Fruit fly (Drosophila melanogaster): ENCODE results near the gene CG33253.

Gene CG33253

DNA sequence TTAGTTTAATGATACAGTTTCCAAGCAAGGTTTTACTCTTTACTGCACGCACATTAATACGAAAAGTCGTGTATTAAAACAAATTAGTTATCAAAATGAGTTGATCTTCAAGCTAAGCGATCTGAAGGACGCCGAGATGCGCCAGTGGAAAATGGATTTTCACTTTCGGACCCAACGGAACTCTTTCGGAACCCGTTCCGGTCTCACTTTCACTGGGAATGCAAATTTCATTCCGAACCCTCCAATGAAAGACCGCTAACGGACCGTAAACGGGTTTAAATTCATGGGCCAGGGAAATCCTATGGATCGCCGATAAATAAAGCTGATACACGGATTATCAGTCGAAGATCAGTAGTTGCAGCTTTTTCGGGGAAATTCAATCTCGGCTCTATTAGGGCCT is 19.8 kb upstream of the CG33253 start (continued):
- TF ChIP-seq ftz-f1 (GFP tag; optimal IDR thresholded peaks at IDR 0.05) (no peak), ara (GFP tag; IDR thresholded peaks at IDR 0.05) (no peak), CG4424 (GFP tag; optimal IDR thresholded peaks at IDR 0.05) (no peak), CG6791 (GFP tag; IDR thresholded peaks at IDR 0.05; ENCODE audit: partially characterized antibody) (0 out of 3 replicates have a peak, but pooled peaks have one; percentile 22), Elba2 (GFP tag; optimal IDR thresholded peaks at IDR 0.05) (no peak), CG31388 (GFP tag; optimal IDR thresholded peaks at IDR 0.05) (no peak), Ssrp (tag; optimal IDR thresholded peaks at IDR 0.05) (no peak), Stat92E (GFP tag; optimal IDR thresholded peaks at IDR 0.05) (no peak), sens (GFP tag) (peak; percentile 45), CG10321 (GFP tag; IDR thresholded peaks at IDR 0.05) (no peak), luna (GFP tag; optimal IDR thresholded peaks at IDR 0.05) (no peak), CG14860 (GFP tag; IDR thresholded peaks at IDR 0.05; ENCODE audit: partially characterized antibody) (no peak), ase (GFP tag; IDR thresholded peaks at IDR 0.05) (no peak)

dm6 chrX:19164726-19165125 is 18.5 kb upstream of the CG33253 start:
- TF ChIP-seq toy (GFP tag; IDR thresholded peaks at IDR 0.05) (no peak), CG8388 (GFP tag; optimal IDR thresholded peaks at IDR 0.05) (no peak), CG33557 (GFP tag; optimal IDR thresholded peaks at IDR 0.05) (no peak), CG17385 (GFP tag; optimal IDR thresholded peaks at IDR 0.05) (peak; percentile 1), sna (GFP tag; IDR thresholded peaks at IDR 0.05; ENCODE audit: partially characterized antibody) (no peak), crp (GFP tag; optimal IDR thresholded peaks at IDR 0.05) (no peak), Opbp (GFP tag; IDR thresholded peaks at IDR 0.05; ENCODE audit: partially characterized antibody) (no peak), CG18011 (GFP tag; optimal IDR thresholded peaks at IDR 0.05) (no peak), stc (GFP tag; IDR thresholded peaks at IDR 0.05) (no peak), Blimp-1 (GFP tag; optimal IDR thresholded peaks at IDR 0.05) (peak; percentile 4), Sin3A (optimal IDR thresholded peaks at IDR 0.05) (no peak), Ets65A (GFP tag) (peak; percentile 86), z (GFP tag; IDR thresholded peaks at IDR 0.05) (no peak), tin (GFP tag; optimal IDR thresholded peaks at IDR 0.05) (no peak), cad (GFP tag; optimal IDR thresholded peaks at IDR 0.05) (no peak), p53 (GFP tag; optimal IDR thresholded peaks at IDR 0.05) (no peak), vfl (GFP tag; optimal IDR thresholded peaks at IDR 0.05) (no peak), eve (GFP tag; optimal IDR thresholded peaks at IDR 0.05) (peak in 1 of 2 experiments; percentile 89), wek (GFP tag; optimal IDR thresholded peaks at IDR 0.05) (no peak), fd3F (GFP tag; optimal IDR thresholded peaks at IDR 0.05) (no peak), CG12942 (GFP tag; optimal IDR thresholded peaks at IDR 0.05) (no peak), CG12236 (GFP tag; optimal IDR thresholded peaks at IDR 0.05) (peak; percentile 21), CG1647 (GFP tag; optimal IDR thresholded peaks at IDR 0.05) (no peak), CG17612 (GFP tag; IDR thresholded peaks at IDR 0.05) (no peak), Rfx (GFP tag; IDR thresholded peaks at IDR 0.05) (no peak), Scr (GFP tag; IDR thresholded peaks at IDR 0.05; ENCODE audit: partially characterized antibody) (no peak), Adf1 (GFP tag; IDR thresholded peaks at IDR 0.05) (no peak), CG3065 (GFP tag; optimal IDR thresholded peaks at IDR 0.05) (no peak), CG1792 (GFP tag; optimal IDR thresholded peaks at IDR 0.05) (no peak), ab (GFP tag; optimal IDR thresholded peaks at IDR 0.05) (no peak), so (GFP tag; IDR thresholded peaks at IDR 0.05) (no peak), CG2199 (GFP tag; IDR thresholded peaks at IDR 0.05) (no peak), Awh (GFP tag; IDR thresholded peaks at IDR 0.05) (no peak), CG13624 (GFP tag; optimal IDR thresholded peaks at IDR 0.05) (no peak), CG17361 (GFP tag; IDR thresholded peaks at IDR 0.05) (no peak), twi (tag; optimal IDR thresholded peaks at IDR 0.05) (no peak), Xrp1 (GFP tag; IDR thresholded peaks at IDR 0.05) (0 out of 2 replicates have a peak, but pooled peaks have one; percentile 10), CG6791 (GFP tag; IDR thresholded peaks at IDR 0.05; ENCODE audit: partially characterized antibody) (no peak), NC2β (GFP tag; optimal IDR thresholded peaks at IDR 0.05) (no peak), chn (GFP tag; optimal IDR thresholded peaks at IDR 0.05) (no peak)

Data from whole organism, embryonic.